Fruit fly (Drosophila melanogaster) whole organism, wandering third instar larva: Measurements from ENCODE around the gene mRpS30.
"Not testable (repeated sequence)": the region's sequence is repeated elsewhere in the genome, so short reads cannot be mapped to it uniquely, and the experiment has no call there.

Experiments used
- Abd-B ChIP-seq: fragments of >200 bp; optimal IDR thresholded peaks from 2 replicates; lab custom pipeline; 2017; ENCODE audit warnings: missing biosample characterization, missing genetic modification characterization
- CG9705 ChIP-seq: fragments of 200-800 bp; sonication (Bioruptor generic); optimal IDR thresholded peaks from 2 replicates; lab custom pipeline; 2018; ENCODE audit warnings: missing biosample characterization, mild to moderate bottlenecking, missing genetic modification characterization
- CrebA ChIP-seq: fragments of 200-800 bp; sonication (Bioruptor generic); optimal IDR thresholded peaks from 2 replicates; lab custom pipeline; 2016; ENCODE audit warnings: missing biosample characterization, mild to moderate bottlenecking, missing genetic modification characterization, borderline replicate concordance
- Dfd ChIP-seq: fragments of >200 bp; optimal IDR thresholded peaks from 2 replicates; lab custom pipeline; 2017; ENCODE audit warnings: missing biosample characterization, missing genetic modification characterization
- Dif ChIP-seq: fragments of 200-275, 200-300 bp; sonication (Bioruptor generic); optimal IDR thresholded peaks from 2 replicates; lab custom pipeline; 2018; ENCODE audit warnings: missing biosample characterization, missing genetic modification characterization; ENCODE audit not compliant: partially characterized antibody
- GATAd ChIP-seq: sonication (Bioruptor generic); optimal IDR thresholded peaks from 2 replicates; lab custom pipeline; 2016; ENCODE audit warnings: missing biosample characterization, missing genetic modification characterization
- HLH106 ChIP-seq: fragments of 200-800 bp; optimal IDR thresholded peaks from 3 replicates; lab custom pipeline; 2019; ENCODE audit warnings: missing biosample characterization, mild to moderate bottlenecking, missing genetic modification characterization, moderate library complexity
- Hnf4 ChIP-seq: fragments of 200-800 bp; sonication (Bioruptor generic); optimal IDR thresholded peaks from 2 replicates; lab custom pipeline; 2016; ENCODE audit warnings: missing biosample characterization, mild to moderate bottlenecking, missing genetic modification characterization
- Hr83 ChIP-seq: fragments of 200-300 bp; sonication (Bioruptor generic); optimal IDR thresholded peaks from 2 replicates; lab custom pipeline; 2016; ENCODE audit warnings: missing biosample characterization, mild to moderate bottlenecking, missing genetic modification characterization, moderate library complexity; ENCODE audit not compliant: poor library complexity, severe bottlenecking
- Jra ChIP-seq: sonication (Bioruptor generic); optimal IDR thresholded peaks from 2 replicates; lab custom pipeline; 2016; ENCODE audit warnings: missing biosample characterization, missing genetic modification characterization
- N ChIP-seq: fragments of >200 bp; optimal IDR thresholded peaks from 2 replicates; lab custom pipeline; 2018; ENCODE audit warnings: missing biosample characterization, missing external identifiers, missing genetic modification characterization
- OdsH ChIP-seq: fragments of 200-800 bp; sonication (Bioruptor generic); optimal IDR thresholded peaks from 2 replicates; lab custom pipeline; 2016; ENCODE audit warnings: missing biosample characterization, mild to moderate bottlenecking, missing genetic modification characterization
- Rel ChIP-seq, 2 experiments: fragments of 200-800 bp; sonication (Bioruptor generic) in 1 of 2; optimal IDR thresholded peaks; 2 replicates in 1 of 2; 3 replicates in 1 of 2; lab custom pipeline; 2016 to 2019; ENCODE audit warnings: mild to moderate bottlenecking in 2 of 2, missing biosample characterization in 2 of 2, missing genetic modification characterization in 2 of 2, moderate library complexity in 1 of 2
- Sp1 ChIP-seq: fragments of 200-800 bp; sonication (Bioruptor generic); optimal IDR thresholded peaks from 3 replicates; lab custom pipeline; 2019; ENCODE audit warnings: missing biosample characterization, mild to moderate bottlenecking, missing genetic modification characterization, moderate library complexity
- Vsx2 ChIP-seq: fragments of 200-300, 225-300 bp; sonication (Bioruptor generic); optimal IDR thresholded peaks from 2 replicates; lab custom pipeline; 2018; ENCODE audit warnings: missing biosample characterization, missing genetic modification characterization; ENCODE audit not compliant: partially characterized antibody
- br ChIP-seq: fragments of 200-800 bp; sonication (Bioruptor generic); optimal IDR thresholded peaks from 2 replicates; lab custom pipeline; 2016; ENCODE audit warnings: missing biosample characterization, missing genetic modification characterization
- brk ChIP-seq: fragments of 200-800 bp; sonication (Bioruptor generic); optimal IDR thresholded peaks from 2 replicates; lab custom pipeline; 2016; ENCODE audit warnings: missing biosample characterization, mild to moderate bottlenecking, missing genetic modification characterization
- dl ChIP-seq, 2 experiments: fragments of 175-275, 200-275 bp in 1 of 2; fragments of 200-275 bp in 1 of 2; sonication (Bioruptor generic); optimal IDR thresholded peaks; lab custom pipeline; 2018; ENCODE audit warnings: mild to moderate bottlenecking in 2 of 2, missing biosample characterization in 2 of 2, missing genetic modification characterization in 2 of 2, moderate library complexity in 2 of 2; ENCODE audit not compliant: partially characterized antibody in 2 of 2, insufficient read depth in 1 of 2
- dmrt93B ChIP-seq: fragments of 200-800 bp; sonication (Bioruptor generic); optimal IDR thresholded peaks from 2 replicates; lab custom pipeline; 2018; ENCODE audit warnings: missing biosample characterization, mild to moderate bottlenecking, missing genetic modification characterization
- dsf ChIP-seq: sonication (Bioruptor generic); optimal IDR thresholded peaks from 2 replicates; lab custom pipeline; 2016; ENCODE audit warnings: missing biosample characterization, missing genetic modification characterization, borderline replicate concordance
- foxo ChIP-seq, 2 experiments: fragments of 200-800 bp; sonication (Bioruptor generic); optimal IDR thresholded peaks; 2 replicates in 1 of 2; 3 replicates in 1 of 2; lab custom pipeline; 2016 to 2017; ENCODE audit warnings: missing biosample characterization in 2 of 2, missing genetic modification characterization in 2 of 2
- fru ChIP-seq: fragments of 200-800 bp; sonication (Bioruptor generic); optimal IDR thresholded peaks from 3 replicates; lab custom pipeline; 2016; ENCODE audit warnings: missing biosample characterization, mild to moderate bottlenecking, missing genetic modification characterization
- h ChIP-seq: fragments of 200-800 bp; sonication (Bioruptor generic); optimal IDR thresholded peaks from 3 replicates; lab custom pipeline; 2016; ENCODE audit warnings: missing biosample characterization, mild to moderate bottlenecking, missing genetic modification characterization
- jim ChIP-seq: fragments of 175-275, 200-325 bp; sonication (Bioruptor generic); optimal IDR thresholded peaks from 2 replicates; lab custom pipeline; 2016; ENCODE audit warnings: missing biosample characterization, mild to moderate bottlenecking, missing genetic modification characterization
- pan ChIP-seq: fragments of >200 bp; optimal IDR thresholded peaks from 2 replicates; lab custom pipeline; 2017
- psq ChIP-seq: fragments of 200-800 bp; sonication (Bioruptor generic); optimal IDR thresholded peaks from 3 replicates; lab custom pipeline; 2017; ENCODE audit warnings: missing biosample characterization, mild to moderate bottlenecking, missing genetic modification characterization, moderate library complexity
- rgr ChIP-seq: fragments of 200-800 bp; sonication (Bioruptor generic); optimal IDR thresholded peaks from 3 replicates; lab custom pipeline; 2016; ENCODE audit warnings: missing biosample characterization, mild to moderate bottlenecking, missing genetic modification characterization
- sage ChIP-seq: fragments of 200-800 bp; sonication (Bioruptor generic); optimal IDR thresholded peaks from 2 replicates; lab custom pipeline; 2016; ENCODE audit warnings: missing biosample characterization, mild to moderate bottlenecking, missing genetic modification characterization
- sv ChIP-seq: fragments of 200-800 bp; sonication (Bioruptor generic); optimal IDR thresholded peaks from 3 replicates; lab custom pipeline; 2016; ENCODE audit warnings: missing biosample characterization, missing genetic modification characterization
- usp ChIP-seq: fragments of >200 bp; optimal IDR thresholded peaks from 2 replicates; lab custom pipeline; 2017; ENCODE audit warnings: missing biosample characterization, missing genetic modification characterization
- woc ChIP-seq: sonication (Bioruptor generic); optimal IDR thresholded peaks from 2 replicates; lab custom pipeline; 2016; ENCODE audit warnings: missing biosample characterization, mild to moderate bottlenecking, missing genetic modification characterization

mRpS30 gene

DNA sequence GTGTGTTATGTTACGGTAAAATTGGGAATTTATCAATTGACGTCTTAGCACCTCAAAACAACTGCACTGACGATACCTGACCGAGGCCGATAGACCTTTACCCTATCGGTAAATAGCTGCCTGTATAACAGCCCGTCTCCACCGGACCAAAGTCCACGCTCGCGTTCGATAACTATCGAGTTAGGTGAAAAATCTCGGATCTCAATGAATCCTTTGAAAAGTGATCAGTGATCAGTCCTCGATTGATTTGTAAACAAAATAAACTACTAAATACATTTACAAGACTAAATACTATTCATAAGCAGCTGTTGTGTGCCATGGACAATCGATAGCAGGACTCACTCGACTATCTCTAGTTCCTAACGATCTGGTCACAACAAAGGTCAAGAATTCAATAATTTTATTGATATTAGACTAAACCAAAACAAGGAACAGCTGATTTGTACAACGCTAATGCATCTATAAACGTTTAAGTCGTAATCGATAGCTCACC lies 10.2 kb downstream of the mRpS30 start, which contains the start of gene sordd1:
sordd1 (minus strand) TSS at position 78 of the 493 bp plus-strand sequence.
- TF ChIP-seq N (GFP tag; lab: Kevin White, UChicago) = peak; percentile 66

DNA sequence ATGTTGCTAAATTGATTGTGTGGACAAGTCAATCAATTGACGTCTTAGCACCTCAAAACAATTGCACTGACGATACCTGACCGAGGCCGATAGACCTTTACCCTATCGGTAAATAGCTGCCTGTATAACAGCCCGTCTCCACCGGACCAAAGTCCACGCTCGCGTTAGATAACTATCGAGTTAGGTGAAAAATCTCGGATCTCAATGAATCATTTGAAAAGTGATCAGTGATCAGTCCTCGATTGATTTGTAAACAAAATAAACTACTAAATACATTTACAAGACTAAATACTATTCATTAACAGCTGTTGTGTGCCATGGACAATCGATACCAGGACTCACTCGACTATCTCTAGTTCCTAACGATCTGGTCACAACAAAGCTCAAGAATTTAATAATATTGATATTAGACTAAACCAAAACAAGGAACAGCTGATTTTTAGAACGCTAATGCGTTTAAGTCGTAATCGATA lies 13.3 kb downstream of the mRpS30 start, which contains the start of the genes sordd2 and CG15602:
sordd2 (minus strand) TSS at position 78 of the 473 bp plus-strand sequence.
CG15602 (plus strand) TSS at position 342 of the 473 bp plus-strand sequence.
- not testable (repeated sequence) for TF ChIP-seq CG9705 (GFP tag; lab: Kevin White, UChicago); GATAd (GFP tag; lab: Kevin White, UChicago); Rel (GFP tag; optimal IDR thresholded peaks at IDR 0.05; lab: Kevin White, UChicago); Rel (tag; optimal IDR thresholded peaks at IDR 0.05; lab: Kevin White, UChicago)

DNA sequence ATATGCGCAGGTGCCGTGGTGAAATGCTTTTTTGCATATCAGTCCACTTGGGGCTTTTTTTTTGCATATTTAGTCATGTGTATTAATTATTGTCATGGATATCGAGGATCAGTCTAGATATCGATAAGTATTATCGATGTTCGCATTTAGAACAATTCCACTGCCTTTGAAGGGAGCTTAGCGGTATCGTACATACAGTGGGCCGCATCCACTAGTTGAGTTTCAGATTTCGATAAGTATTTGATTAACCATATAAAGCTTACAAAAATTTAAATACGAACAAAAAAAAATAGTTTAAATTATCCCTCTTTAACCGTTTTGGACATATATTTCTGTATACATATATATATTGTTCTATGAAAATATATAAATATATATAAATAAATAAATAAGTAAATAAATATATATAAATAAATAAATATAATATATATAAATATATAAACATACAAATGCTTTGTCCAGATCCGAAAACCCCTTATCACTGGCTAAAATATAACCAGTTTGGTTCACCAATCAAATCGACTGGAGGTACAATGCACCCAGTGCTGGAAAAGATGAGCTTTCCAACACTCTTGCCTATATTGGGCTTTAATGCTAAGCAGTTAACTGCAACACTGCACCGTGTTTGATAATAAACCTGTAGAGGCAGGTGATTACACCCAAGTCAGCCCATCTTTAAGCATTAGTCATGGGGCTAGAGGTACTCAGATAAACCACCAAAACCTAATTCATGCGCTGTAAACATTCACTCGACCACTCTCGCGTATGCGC lies 17.2 kb downstream of the mRpS30 start:
- TF ChIP-seq Vsx2 (GFP tag; lab: Kevin White, UChicago) (no peak), dmrt93B (GFP tag; lab: Kevin White, UChicago) (no peak), rgr (GFP tag; lab: Kevin White, UChicago) (peak; percentile 6), N (GFP tag; lab: Kevin White, UChicago) (no peak), Sp1 (peak; percentile 48), pan (lab: Kevin White, UChicago) (no peak), woc (peak; percentile 59), foxo (GFP tag; optimal IDR thresholded peaks at IDR 0.05; lab: Kevin White, UChicago) (peak in 1 of 2 experiments; percentile 35), HLH106 (tag; lab: Kevin White, UChicago) (peak; percentile 37), psq (GFP tag; lab: Kevin White, UChicago) (peak; percentile 10), Dfd (GFP tag; lab: Kevin White, UChicago) (no peak), dsf (GFP tag; lab: Kevin White, UChicago) (no peak), Jra (peak; percentile 11), Rel (GFP tag; optimal IDR thresholded peaks at IDR 0.05; lab: Kevin White, UChicago) (no peak), Rel (tag; optimal IDR thresholded peaks at IDR 0.05; lab: Kevin White, UChicago) (peak; percentile 89), h (no peak), br (GFP tag; lab: Kevin White, UChicago) (no peak), GATAd (GFP tag; lab: Kevin White, UChicago) (no peak)

DNA sequence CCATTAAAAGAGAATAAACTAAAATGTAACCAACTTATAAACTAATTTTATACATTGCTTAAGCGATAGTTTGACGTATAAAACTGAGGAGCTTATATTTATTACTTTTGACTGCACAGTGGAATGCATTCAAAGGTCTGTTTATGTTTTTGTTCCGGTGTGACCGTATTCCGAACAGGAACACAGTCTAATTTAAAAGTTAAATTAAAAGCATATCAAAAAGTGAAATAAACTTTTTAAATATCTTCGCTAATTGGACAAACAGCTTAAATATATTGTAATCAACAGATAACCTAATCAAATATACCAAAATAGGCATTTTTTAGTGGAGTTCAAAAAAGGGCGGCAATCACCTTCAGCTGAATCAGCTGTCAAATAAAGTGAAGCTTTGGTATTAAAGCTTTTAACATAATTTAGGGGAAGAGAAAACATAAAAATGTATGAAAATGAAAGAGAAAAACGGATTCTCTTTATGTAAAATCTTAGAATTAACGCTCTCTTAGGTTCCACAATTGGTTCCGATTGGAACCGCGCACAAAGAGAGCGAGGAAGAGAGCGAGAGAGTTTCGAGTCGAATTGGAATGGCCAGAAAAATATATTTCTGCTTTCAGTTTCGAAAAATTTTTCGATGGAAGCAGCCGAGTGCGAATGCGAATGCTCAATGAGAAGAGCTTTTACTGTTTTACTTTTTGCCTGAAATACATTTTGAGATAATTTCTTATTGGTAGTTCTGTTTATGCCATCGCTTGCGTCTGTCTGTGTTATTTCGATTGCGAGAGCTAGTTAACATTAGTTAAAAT lies 18.1 kb downstream of the mRpS30 start, which contains the start of the genes PGRP-LE and sd:
PGRP-LE (minus strand) TSS at position 117 of the 800 bp plus-strand sequence.
sd (plus strand) TSS at position 607 of the 800 bp plus-strand sequence.
- TF ChIP-seq brk (GFP tag; lab: Kevin White, UChicago) (peak; percentile 58), woc (peak; percentile 4), sage (GFP tag; lab: Kevin White, UChicago) (peak; percentile 51), usp (GFP tag; lab: Kevin White, UChicago) (no peak), Dif (peak; percentile 47), sv (GFP tag; lab: Kevin White, UChicago) (no peak), Rel (GFP tag; optimal IDR thresholded peaks at IDR 0.05; lab: Kevin White, UChicago) (peak; percentile 33), Rel (tag; optimal IDR thresholded peaks at IDR 0.05; lab: Kevin White, UChicago) (no peak), dl (GFP tag; optimal IDR thresholded peaks at IDR 0.05; lab: Kevin White, UChicago; ENCODE audit: insufficient read depth in 1 of 2, partially characterized antibody in 2 of 2) (peak in 1 of 2 experiments; percentile 24), fru (GFP tag; lab: Kevin White, UChicago) (peak; percentile 40)

DNA sequence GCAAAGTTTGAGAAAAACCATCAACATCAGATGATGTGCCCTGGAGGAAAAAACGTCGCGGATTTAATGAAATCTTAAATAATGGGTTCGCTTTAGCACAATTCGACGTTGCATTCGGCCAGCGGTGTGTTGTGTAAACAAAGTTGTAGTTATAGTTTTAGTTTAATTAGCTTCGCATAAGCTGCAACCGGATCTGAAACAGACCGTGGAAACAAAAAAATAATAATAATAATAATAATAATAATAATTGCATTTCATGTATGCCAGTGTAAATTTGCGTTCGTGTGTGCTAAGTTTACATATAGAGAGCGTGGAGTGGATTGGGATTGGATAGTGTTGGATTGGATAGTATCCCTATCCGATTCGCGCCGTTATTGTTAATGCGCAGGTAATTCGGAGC lies 18.9 kb downstream of the mRpS30 start:
- TF ChIP-seq dsf (GFP tag; lab: Kevin White, UChicago) (no peak), GATAd (GFP tag; lab: Kevin White, UChicago) (no peak), sage (GFP tag; lab: Kevin White, UChicago) (no peak), h (no peak), Abd-B (GFP tag; lab: Kevin White, UChicago) (no peak), Hr83 (no peak), Hnf4 (GFP tag; lab: Kevin White, UChicago) (no peak), Jra (no peak), N (GFP tag; lab: Kevin White, UChicago) (no peak), Dif (no peak), OdsH (GFP tag; lab: Kevin White, UChicago) (no peak), Dfd (GFP tag; lab: Kevin White, UChicago) (no peak), foxo (GFP tag; optimal IDR thresholded peaks at IDR 0.05; lab: Kevin White, UChicago) (no peak), Vsx2 (GFP tag; lab: Kevin White, UChicago) (no peak), fru (GFP tag; lab: Kevin White, UChicago) (no peak), psq (GFP tag; lab: Kevin White, UChicago) (no peak), jim (GFP tag; lab: Kevin White, UChicago) (no peak), CrebA (GFP tag; lab: Kevin White, UChicago) (no peak), Sp1 (no peak), CG9705 (GFP tag; lab: Kevin White, UChicago) (no peak)
